Fruit fly (Drosophila melanogaster) Kc167 (cell line): Measurements from ENCODE around the gene Pburs.

Source experiments
- Sin3A ChIP-seq: fragments of >200 bp; optimal IDR thresholded peaks from 2 replicates; lab custom pipeline; 2018; ENCODE audit warnings: missing external identifiers
- h ChIP-seq: fragments of >200 bp; optimal IDR thresholded peaks from 3 replicates; lab custom pipeline; 2018; ENCODE audit warnings: missing external identifiers

dm6 chr2L:14435866-14436626 lies 18.9 kb upstream of the Pburs start:
- TF ChIP-seq h (lab: Kevin White, UChicago) (no peak), Sin3A (no peak)
